Worm (Caenorhabditis elegans) whole organism, L1 larva: ENCODE data around the gene ncs-6.

Experiments used
- C04F5.9 ChIP-seq: sonication (generic microtip); optimal IDR thresholded peaks from 2 replicates; lab custom pipeline; 2016; ENCODE audit warnings: missing genetic modification characterization, missing compliant biosample characterization
- F16B12.6 ChIP-seq: fragments of 150-350 bp; optimal IDR thresholded peaks from 2 replicates; lab custom pipeline; 2014; ENCODE audit warnings: missing biosample characterization, missing genetic modification characterization
- aly-2 ChIP-seq: fragments of 150-350 bp; optimal IDR thresholded peaks from 2 replicates; lab custom pipeline; 2014; ENCODE audit warnings: missing biosample characterization, missing genetic modification characterization
- ama-1 ChIP-seq: fragments of 150-350 bp; optimal IDR thresholded peaks from 2 replicates; lab custom pipeline; 2014
- blmp-1 ChIP-seq: fragments of 150-350 bp; optimal IDR thresholded peaks from 2 replicates; lab custom pipeline; 2014; ENCODE audit warnings: missing biosample characterization, missing genetic modification characterization
- ceh-63 ChIP-seq: fragments of 200-800 bp; sonication (Bioruptor generic); optimal IDR thresholded peaks from 2 replicates; lab custom pipeline; 2018; ENCODE audit warnings: mild to moderate bottlenecking, missing genetic modification characterization, missing compliant biosample characterization
- ceh-8 ChIP-seq: fragments of 200-800 bp; sonication (Bioruptor generic); optimal IDR thresholded peaks from 2 replicates; lab custom pipeline; 2018; ENCODE audit warnings: mild to moderate bottlenecking, missing genetic modification characterization, moderate library complexity, missing compliant biosample characterization
- ceh-88 ChIP-seq: fragments of 200-800 bp; sonication (Bioruptor generic); IDR thresholded peaks from 2 replicates; pipeline ENCODE4 v1.3.6; 2022; ENCODE audit warnings: missing genetic modification characterization, missing compliant biosample characterization
- efl-1 ChIP-seq, 4 experiments: fragments of 150-350 bp; optimal IDR thresholded peaks in 3 of 4; peaks in 1 of 4; 1 replicate in 1 of 4; 2 replicates in 3 of 4; lab custom pipeline; 2014; ENCODE audit warnings: missing biosample characterization in 2 of 4, missing genetic modification characterization in 2 of 4, missing genetic modification reagents in 2 of 4
- egl-13 ChIP-seq: sonication (generic microtip); optimal IDR thresholded peaks from 2 replicates; lab custom pipeline; 2016; ENCODE audit warnings: missing genotype, missing genetic modification reagents, missing genetic modification characterization, missing compliant biosample characterization
- egl-27 ChIP-seq, 2 experiments: fragments of 150-350 bp in 1 of 2; sonication (generic microtip); optimal IDR thresholded peaks; 3 replicates each; lab custom pipeline; 2017 to 2018; ENCODE audit warnings: missing biosample characterization in 2 of 2, missing genetic modification characterization in 2 of 2, missing genetic modification reagents in 2 of 2
- irx-1 ChIP-seq: sonication (generic microtip); optimal IDR thresholded peaks from 2 replicates; lab custom pipeline; 2016; ENCODE audit warnings: missing genetic modification characterization, missing compliant biosample characterization
- isw-1 ChIP-seq: fragments of 200-800 bp; sonication (Bioruptor generic); IDR thresholded peaks from 2 replicates; pipeline ENCODE4 v1.3.6; 2022; ENCODE audit warnings: missing genetic modification characterization, missing compliant biosample characterization
- lin-15B ChIP-seq: fragments of 150-350 bp; sonication (generic microtip); optimal IDR thresholded peaks from 3 replicates; lab custom pipeline; 2014; ENCODE audit warnings: missing biosample characterization, missing genetic modification characterization
- lin-35 ChIP-seq, 2 experiments: fragments of 150-350 bp; optimal IDR thresholded peaks; 2 replicates each; lab custom pipeline; 2014; ENCODE audit warnings: missing biosample characterization in 2 of 2, missing genetic modification characterization in 2 of 2, missing genetic modification reagents in 2 of 2
- lin-39 ChIP-seq: fragments of 150-350 bp; optimal IDR thresholded peaks from 2 replicates; lab custom pipeline; 2014; ENCODE audit warnings: missing biosample characterization, missing genetic modification reagents, missing genetic modification characterization
- lir-3 ChIP-seq: sonication (generic microtip); optimal IDR thresholded peaks from 2 replicates; lab custom pipeline; 2016; ENCODE audit warnings: mild to moderate bottlenecking, missing genetic modification characterization, moderate library complexity, missing compliant biosample characterization; ENCODE audit not compliant: poor library complexity
- lsy-2 ChIP-seq, 2 experiments: fragments of 150-350 bp; optimal IDR thresholded peaks; 2 replicates each; lab custom pipeline; 2014; ENCODE audit warnings: missing biosample characterization in 2 of 2, missing genetic modification characterization in 2 of 2
- mab-9 ChIP-seq: fragments of 200-800 bp; sonication (Bioruptor generic); IDR thresholded peaks from 2 replicates; pipeline ENCODE4 v1.3.6; 2022; ENCODE audit warnings: missing genetic modification reagents, missing genetic modification characterization, missing compliant biosample characterization
- mef-2 ChIP-seq: fragments of 150-350 bp; optimal IDR thresholded peaks from 2 replicates; lab custom pipeline; 2014; ENCODE audit warnings: missing biosample characterization, missing genetic modification characterization
- mep-1 ChIP-seq: fragments of 150-350 bp; optimal IDR thresholded peaks from 2 replicates; lab custom pipeline; 2014; ENCODE audit warnings: missing biosample characterization, missing genetic modification characterization
- nhr-19 ChIP-seq: fragments of 200-800 bp; sonication (Bioruptor generic); conservative IDR thresholded peaks from 2 replicates; pipeline ENCODE4 v1.3.6; 2022; ENCODE audit warnings: missing genetic modification characterization, missing compliant biosample characterization
- nhr-47 ChIP-seq: sonication (generic microtip); optimal IDR thresholded peaks from 2 replicates; lab custom pipeline; 2016; ENCODE audit warnings: mild to moderate bottlenecking, missing genetic modification characterization, moderate library complexity, missing compliant biosample characterization
- nhr-71 ChIP-seq: sonication (generic microtip); optimal IDR thresholded peaks from 2 replicates; lab custom pipeline; 2016; ENCODE audit warnings: mild to moderate bottlenecking, missing genetic modification characterization, moderate library complexity, missing compliant biosample characterization
- nhr-77 ChIP-seq: fragments of 150-350 bp; optimal IDR thresholded peaks from 2 replicates; lab custom pipeline; 2014; ENCODE audit warnings: missing biosample characterization, missing genetic modification characterization
- nhr-85 ChIP-seq: sonication (generic microtip); peaks from one replicate; lab custom pipeline; 2016; ENCODE audit warnings: missing genetic modification characterization, inconsistent platforms, missing compliant biosample characterization
- pag-3 ChIP-seq: sonication (generic microtip); optimal IDR thresholded peaks from 2 replicates; lab custom pipeline; 2017; ENCODE audit warnings: missing genetic modification characterization, mild to moderate bottlenecking, missing compliant biosample characterization, antibody characterized with exemption, borderline replicate concordance; ENCODE audit not compliant: insufficient read depth
- pax-3 ChIP-seq: fragments of 200-800 bp; sonication (Bioruptor generic); optimal IDR thresholded peaks from 2 replicates; lab custom pipeline; 2018; ENCODE audit warnings: mild to moderate bottlenecking, missing genetic modification characterization, moderate library complexity, missing compliant biosample characterization
- snpc-4 ChIP-seq: fragments of 150-350 bp; optimal IDR thresholded peaks from 2 replicates; lab custom pipeline; 2014; ENCODE audit warnings: missing biosample characterization, missing genetic modification characterization
- sox-4 ChIP-seq: sonication (generic microtip); optimal IDR thresholded peaks from 2 replicates; lab custom pipeline; 2016; ENCODE audit warnings: missing genetic modification characterization, missing compliant biosample characterization
- sup-37 ChIP-seq: fragments of 200-800 bp; sonication (Bioruptor generic); optimal IDR thresholded peaks from 2 replicates; lab custom pipeline; 2018; ENCODE audit warnings: mild to moderate bottlenecking, missing genetic modification characterization, missing compliant biosample characterization
- swsn-7 ChIP-seq: sonication (generic microtip); optimal IDR thresholded peaks from 2 replicates; lab custom pipeline; 2016; ENCODE audit warnings: missing genetic modification characterization, missing compliant biosample characterization
- tbx-2 ChIP-seq: sonication (generic microtip); optimal IDR thresholded peaks from 2 replicates; lab custom pipeline; 2016; ENCODE audit warnings: missing genetic modification characterization, missing compliant biosample characterization
- tlp-1 ChIP-seq: fragments of 150-350 bp; optimal IDR thresholded peaks from 2 replicates; lab custom pipeline; 2014; ENCODE audit warnings: missing biosample characterization, missing genetic modification characterization
- unc-62 ChIP-seq: fragments of 150-350 bp; optimal IDR thresholded peaks from 2 replicates; lab custom pipeline; 2014; ENCODE audit warnings: missing biosample characterization, missing genetic modification reagents, missing genetic modification characterization
- unc-86 ChIP-seq: sonication (generic microtip); optimal IDR thresholded peaks from 2 replicates; lab custom pipeline; 2016; ENCODE audit warnings: missing genetic modification characterization, missing compliant biosample characterization
- unc-98 ChIP-seq: fragments of 200-800 bp; sonication (Bioruptor generic); IDR thresholded peaks from 2 replicates; pipeline ENCODE4 v1.3.6; 2022; ENCODE audit warnings: missing genetic modification characterization, missing compliant biosample characterization
- vab-15 ChIP-seq: sonication (generic microtip); optimal IDR thresholded peaks from 2 replicates; lab custom pipeline; 2017; ENCODE audit warnings: missing genotype, mild to moderate bottlenecking, missing genetic modification characterization, missing compliant biosample characterization
- zag-1 ChIP-seq: fragments of 150-350 bp; optimal IDR thresholded peaks from 2 replicates; lab custom pipeline; 2014; ENCODE audit warnings: missing biosample characterization, missing genetic modification characterization

ncs-6 gene

DNA sequence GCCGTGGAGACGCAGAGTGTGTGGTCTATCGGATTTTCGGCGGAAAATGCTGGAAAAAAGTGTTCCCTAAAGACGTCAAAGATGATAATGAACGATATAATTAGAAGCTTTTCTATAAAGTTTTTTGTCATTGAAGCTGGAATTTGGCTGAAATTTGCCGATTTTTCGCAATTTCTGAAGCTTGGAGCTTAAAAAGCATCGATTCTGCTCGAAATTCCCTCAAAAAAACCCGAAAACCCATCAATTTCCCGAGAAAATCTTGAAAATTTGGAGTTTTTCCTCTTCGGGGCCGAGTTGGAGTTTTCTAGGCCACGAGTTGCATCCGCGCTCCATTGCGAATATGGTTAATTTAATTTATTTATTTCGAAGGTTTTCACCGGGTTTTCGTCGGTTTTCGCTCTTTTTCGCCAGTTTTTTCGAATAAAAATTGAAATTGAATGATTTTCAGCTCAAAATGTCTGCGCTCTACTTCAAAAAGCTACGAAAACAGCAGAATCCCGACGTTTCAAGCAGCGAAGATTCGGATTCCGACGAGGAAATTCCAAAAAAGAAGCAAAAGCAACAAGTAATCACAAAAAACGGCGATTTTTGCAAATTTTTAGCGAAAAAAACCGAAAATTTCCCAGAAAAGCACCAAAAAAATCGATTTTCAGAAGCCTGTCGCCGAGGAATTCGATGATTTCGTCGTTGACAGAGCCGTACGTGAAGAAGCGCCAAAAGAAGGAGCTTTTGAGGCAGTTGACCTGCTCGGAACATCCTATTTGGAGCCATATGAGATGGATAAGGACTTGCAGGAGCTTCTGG is 25.6 kb downstream of the ncs-6 start, which contains the start of the genes col-71 and Y49F6B.2 (continued):
- TF ChIP-seq irx-1 (peak; percentile 92), snpc-4 (tag; lab: Kevin White, UChicago) (peak; percentile 58), egl-13 (tag; lab: Kevin White, UChicago) (peak; percentile 91), nhr-47 (tag; lab: Kevin White, UChicago) (peak; percentile 90), egl-27 (tag; optimal IDR thresholded peaks at IDR 0.05; lab: Kevin White, UChicago) (no peak), swsn-7 (tag; lab: Kevin White, UChicago) (peak; percentile 81), sup-37 (GFP tag; lab: Kevin White, UChicago) (no peak), vab-15 (tag; lab: Kevin White, UChicago) (peak; percentile 47), unc-62 (GFP tag; lab: Kevin White, UChicago) (no peak), mep-1 (tag; lab: Kevin White, UChicago) (peak; percentile 85), ceh-63 (no peak), zag-1 (tag; lab: Kevin White, UChicago) (no peak), sox-4 (tag; lab: Kevin White, UChicago) (peak; percentile 76), mef-2 (tag; lab: Kevin White, UChicago) (no peak), blmp-1 (tag; lab: Kevin White, UChicago) (peak; percentile 57), tlp-1 (no peak), lin-39 (tag; lab: Kevin White, UChicago) (peak; percentile 64), mab-9 (GFP tag; lab: Robert Waterston, UW) (peak; percentile 86), C04F5.9 (peak; percentile 80), isw-1 (GFP tag; lab: Robert Waterston, UW) (peak; percentile 74), lir-3 (peak; percentile 95), nhr-85 (tag; lab: Kevin White, UChicago) (peak; percentile 91), ama-1 (lab: Kevin White, UChicago) (no peak), lsy-2 (tag; optimal IDR thresholded peaks at IDR 0.05; lab: Kevin White, UChicago) (peak; percentile 84 to 85), F16B12.6 (tag; lab: Kevin White, UChicago) (peak; percentile 66), pax-3 (peak; percentile 81), tbx-2 (tag; lab: Kevin White, UChicago) (peak; percentile 89), ceh-8 (GFP tag; lab: Kevin White, UChicago) (peak; percentile 96), nhr-77 (peak; percentile 11), ceh-88 (GFP tag; lab: Robert Waterston, UW) (peak; percentile 41; the same call in 1 of the 2 replicates), nhr-71 (tag; lab: Kevin White, UChicago) (peak; percentile 87), aly-2 (tag; lab: Kevin White, UChicago) (peak; percentile 21), lin-15B (tag; lab: Kevin White, UChicago) (peak; percentile 90), pag-3 (tag; lab: Kevin White, UChicago) (no peak)
- TF ChIP-seq, all 84 proteins: peak for 58

DNA sequence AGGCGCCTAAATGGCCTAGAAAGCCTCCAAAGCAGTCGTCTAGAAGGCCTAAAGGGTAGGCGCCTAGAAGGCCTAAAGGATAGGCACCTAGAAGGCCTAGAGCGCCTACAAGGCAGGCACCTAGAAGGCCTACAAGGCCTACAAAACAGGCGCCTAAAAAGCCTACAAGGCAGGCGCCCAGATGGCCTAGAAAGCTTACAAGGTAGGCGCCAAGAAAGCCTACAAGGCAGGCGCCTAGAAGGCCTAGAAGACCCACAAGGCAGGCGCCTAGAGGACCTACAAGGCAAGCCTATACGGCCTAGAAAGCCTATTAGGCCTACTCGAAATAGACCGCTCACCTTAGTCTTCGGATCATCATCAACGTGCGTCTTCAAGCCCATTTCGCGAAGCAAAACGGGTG is 26.3 kb downstream of the ncs-6 start:
- TF ChIP-seq nhr-19 (GFP tag; lab: Robert Waterston, UW) (no peak), unc-98 (GFP tag; lab: Robert Waterston, UW) (no peak)

DNA sequence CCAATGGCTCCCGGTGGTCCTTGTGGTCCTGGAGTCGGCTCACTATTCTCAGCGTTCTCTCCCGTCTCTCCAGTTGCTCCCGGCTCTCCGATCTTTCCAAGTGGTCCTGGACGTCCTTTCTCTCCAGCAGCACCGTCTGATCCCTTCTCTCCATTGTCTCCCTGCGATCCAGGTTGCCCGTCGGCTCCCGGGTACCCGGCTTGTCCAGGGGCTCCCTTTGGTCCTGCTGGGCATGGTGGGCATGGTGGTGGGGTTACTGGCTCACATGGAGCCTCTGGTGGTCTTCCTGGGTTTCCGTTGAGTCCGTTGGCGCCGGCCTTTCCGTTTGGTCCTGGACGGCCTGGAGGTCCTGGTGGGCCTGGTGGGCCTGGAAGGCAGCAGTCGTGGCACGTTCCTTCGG is 27.9 kb downstream of the ncs-6 start:
- TF ChIP-seq unc-98 (GFP tag; lab: Robert Waterston, UW) (no peak), nhr-85 (tag; lab: Kevin White, UChicago) (peak; percentile 19)

DNA sequence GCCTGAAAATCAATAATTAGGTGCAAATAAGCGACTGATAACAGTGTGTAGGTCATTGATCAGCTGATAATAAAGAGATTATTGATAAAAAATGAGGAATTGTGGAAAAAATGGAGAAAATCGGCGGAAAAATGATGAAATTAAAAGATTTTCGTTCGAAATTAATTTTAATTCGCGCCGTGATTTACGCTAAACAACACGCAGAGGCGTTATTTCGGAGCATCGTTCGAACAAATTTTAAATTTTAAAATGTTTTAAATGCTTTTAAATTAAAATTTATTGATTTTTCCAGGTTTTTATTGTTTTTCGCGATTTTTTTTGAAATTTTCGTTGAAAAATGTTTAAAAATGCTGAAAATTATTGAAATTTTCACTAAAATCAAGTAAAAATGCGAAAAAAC is 28.9 kb downstream of the ncs-6 start, which contains the start of gene Y49F6B.9:
Gene Y49F6B.9 (minus strand): TSS at position 2 of the 400 bp plus-strand sequence.
- TF ChIP-seq efl-1 (optimal IDR thresholded peaks at IDR 0.05; lab: Kevin White, UChicago), result peak in 1 of 2 experiments; percentile 92
- TF ChIP-seq efl-1 (GFP tag; optimal IDR thresholded peaks at IDR 0.05 in 1 of 2; lab: Kevin White, UChicago), result no peak
- peak in 1 of 2 experiments; percentile 9 for TF ChIP-seq lin-35 (GFP tag; optimal IDR thresholded peaks at IDR 0.05; lab: Kevin White, UChicago)
- no peak for TF ChIP-seq unc-86 (tag; lab: Kevin White, UChicago)
